Worm (Caenorhabditis elegans) whole organism, midembryonic: ENCODE results near the gene sod-3.

Source experiments
- T22C8.4 ChIP-seq: fragments of 200-800 bp; sonication (Bioruptor generic); IDR thresholded peaks from 2 replicates; pipeline ENCODE4 v1.3.6; 2022; ENCODE audit warnings: missing genetic modification characterization, missing compliant biosample characterization
- cog-1 ChIP-seq: sonication (generic microtip); optimal IDR thresholded peaks from 2 replicates; lab custom pipeline; 2016; ENCODE audit warnings: missing genetic modification characterization, missing compliant biosample characterization
- flt-1 ChIP-seq: fragments of 200-800 bp; sonication (Bioruptor generic); IDR thresholded peaks from 2 replicates; pipeline ENCODE4 v1.3.6; 2022; ENCODE audit warnings: missing genetic modification characterization, missing compliant biosample characterization
- klf-2 ChIP-seq: fragments of 200-800 bp; sonication (Bioruptor generic); conservative IDR thresholded peaks from 2 replicates; pipeline ENCODE4 v1.3.6; 2022; ENCODE audit warnings: missing genetic modification reagents, missing genetic modification characterization, missing compliant biosample characterization
- med-1 ChIP-seq: sonication (generic microtip); optimal IDR thresholded peaks from 2 replicates; lab custom pipeline; 2017; ENCODE audit warnings: missing genetic modification characterization, mild to moderate bottlenecking, missing compliant biosample characterization, antibody characterized with exemption, missing genetic modification reagents; ENCODE audit not compliant: insufficient read depth
- ref-1 ChIP-seq: fragments of 200-800 bp; sonication (Bioruptor generic); conservative IDR thresholded peaks from 2 replicates; pipeline ENCODE4 v1.3.6; 2022; ENCODE audit warnings: missing genetic modification reagents, missing genetic modification characterization, missing compliant biosample characterization
- tab-1 ChIP-seq: fragments of 200-800 bp; sonication (Bioruptor generic); IDR thresholded peaks from 2 replicates; pipeline ENCODE4 v1.3.6; 2022; ENCODE audit warnings: missing genetic modification characterization, missing compliant biosample characterization
- ztf-23 ChIP-seq: fragments of 200-800 bp; sonication (Bioruptor generic); IDR thresholded peaks from 2 replicates; pipeline ENCODE4 v1.3.6; 2022; ENCODE audit warnings: missing genetic modification reagents, missing genetic modification characterization, missing compliant biosample characterization

ce11 chrX:17134427-17134826 lies 41.9 kb downstream of the sod-3 start, which contains the start of gene K09E3.7:
- TF ChIP-seq klf-2 (GFP tag; lab: Robert Waterston, UW) (no peak), ztf-23 (no peak), tab-1 (GFP tag; lab: Robert Waterston, UW) (no peak), flt-1 (no peak), ref-1 (GFP tag; lab: Robert Waterston, UW) (no peak), med-1 (GFP tag; lab: Kevin White, UChicago) (no peak), T22C8.4 (no peak), cog-1 (tag; lab: Kevin White, UChicago) (no peak)
